Fruit fly (Drosophila melanogaster) Kc167 (cell line): ENCODE measurements around the gene neb.

ENCODE experiments used
- Myc ChIP-seq: fragments of >200 bp; optimal IDR thresholded peaks from 2 replicates; lab custom pipeline; 2017; ENCODE audit warnings: missing external identifiers
- Sin3A ChIP-seq: fragments of >200 bp; optimal IDR thresholded peaks from 2 replicates; lab custom pipeline; 2018; ENCODE audit warnings: missing external identifiers
- h ChIP-seq: fragments of >200 bp; optimal IDR thresholded peaks from 3 replicates; lab custom pipeline; 2018; ENCODE audit warnings: missing external identifiers
- insv ChIP-seq: fragments of >200 bp; optimal IDR thresholded peaks from 3 replicates; lab custom pipeline; 2018; ENCODE audit warnings: missing external identifiers
- psq ChIP-seq: fragments of >200 bp; optimal IDR thresholded peaks from 2 replicates; lab custom pipeline; 2017; ENCODE audit warnings: missing external identifiers
- ttk ChIP-seq: sonication (Bioruptor generic); optimal IDR thresholded peaks from 2 replicates; lab custom pipeline; 2017; ENCODE audit warnings: missing external identifiers

The neb gene

DNA sequence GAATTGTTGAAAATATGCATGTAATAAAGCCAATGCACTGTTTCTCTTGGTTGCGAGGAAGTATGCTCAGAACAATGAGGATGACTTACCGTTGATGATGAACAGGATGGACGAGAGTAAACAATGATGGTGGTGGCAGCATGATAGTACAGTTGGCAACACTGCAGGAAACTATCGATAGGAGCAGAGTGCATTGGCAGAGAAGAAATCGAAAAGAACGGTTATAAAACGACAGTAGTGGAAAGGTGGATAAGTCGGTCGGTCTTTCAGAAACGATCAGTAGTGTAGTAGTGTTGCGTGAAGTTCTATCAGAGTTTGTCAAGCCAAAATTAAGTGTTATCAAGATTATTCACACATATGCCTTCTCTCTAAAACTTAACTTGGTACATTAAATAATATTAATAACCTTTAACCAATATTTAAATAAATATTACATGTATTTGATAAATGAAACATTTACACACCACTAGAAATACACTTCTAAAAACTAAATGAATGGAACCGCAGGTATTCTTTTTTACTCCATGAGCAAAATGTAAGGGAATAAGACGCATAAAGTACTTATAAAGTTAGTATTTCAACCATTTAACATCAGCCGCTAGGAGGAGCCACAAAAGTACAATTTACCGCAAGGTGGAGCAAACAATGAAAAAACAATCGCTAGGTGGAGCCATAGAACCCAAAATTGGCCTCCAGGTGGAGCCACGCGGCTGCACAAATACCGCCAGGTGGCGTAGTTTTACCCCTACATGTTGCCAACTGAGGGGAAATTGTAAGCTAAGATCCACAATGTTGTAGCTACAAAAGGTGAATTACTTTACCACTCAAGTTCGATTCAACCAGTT is 45.1 kb downstream of the neb start:
- TF ChIP-seq psq (lab: Kevin White, UChicago) (no peak), insv (no peak), Sin3A (no peak)

DNA sequence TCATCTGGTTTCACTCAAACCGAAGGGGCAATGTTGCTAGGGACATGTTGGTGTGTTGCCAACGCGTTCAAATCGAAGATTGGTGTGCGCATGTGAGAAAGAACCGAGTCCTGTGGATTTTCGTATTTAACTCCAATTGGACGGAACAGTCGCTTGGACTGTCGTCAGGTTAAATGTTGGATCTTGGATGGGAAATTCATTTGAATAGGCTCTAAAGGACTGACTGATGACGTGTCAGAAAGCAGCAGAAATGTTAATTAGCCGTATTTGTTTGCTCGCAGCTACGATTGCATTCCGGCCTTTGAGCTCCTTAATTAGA is 45.6 kb downstream of the neb start:
- TF ChIP-seq psq (lab: Kevin White, UChicago) (no peak), Sin3A (no peak), h (lab: Kevin White, UChicago) (no peak)

dm6 chr2L:20134823-20135222 is 59.3 kb downstream of the neb start, which contains the start of gene CG10651:
CG10651 (minus strand) TSS chr2L:20134923.
- TF ChIP-seq ttk (lab: Kevin White, UChicago) (no peak), Myc (lab: Kevin White, UChicago) (no peak), insv (no peak), Sin3A (no peak)
